Worm (Caenorhabditis elegans) whole organism, L2 larva: Measurements from ENCODE around the gene ugt-32.

Experiments used
- R02D3.7 ChIP-seq: fragments of 150-350 bp; optimal IDR thresholded peaks from 2 replicates; lab custom pipeline; 2014; ENCODE audit warnings: missing biosample characterization, missing genetic modification characterization
- ceh-82 ChIP-seq: fragments of 150-350 bp; optimal IDR thresholded peaks from 2 replicates; lab custom pipeline; 2014; ENCODE audit warnings: missing biosample characterization, missing genetic modification characterization
- elt-3 ChIP-seq: sonication (generic microtip); optimal IDR thresholded peaks from 2 replicates; lab custom pipeline; 2017; ENCODE audit warnings: missing biosample characterization, missing genetic modification characterization
- fos-1 ChIP-seq: fragments of 150-350 bp; optimal IDR thresholded peaks from 2 replicates; lab custom pipeline; 2014; ENCODE audit warnings: missing biosample characterization, missing genetic modification characterization
- lin-13 ChIP-seq: fragments of 150-350 bp; optimal IDR thresholded peaks from 2 replicates; lab custom pipeline; 2014; ENCODE audit warnings: missing biosample characterization, missing genetic modification reagents, missing genetic modification characterization
- mbf-1 ChIP-seq: sonication (generic microtip); optimal IDR thresholded peaks from 2 replicates; lab custom pipeline; 2017; ENCODE audit warnings: missing biosample characterization, missing genetic modification characterization
- nhr-129 ChIP-seq: fragments of 150-350 bp; optimal IDR thresholded peaks from 2 replicates; lab custom pipeline; 2014; ENCODE audit warnings: missing biosample characterization, missing genetic modification characterization
- nhr-237 ChIP-seq: fragments of 150-350 bp; optimal IDR thresholded peaks from 2 replicates; lab custom pipeline; 2014; ENCODE audit warnings: missing biosample characterization, missing genetic modification characterization
- nhr-6 ChIP-seq: fragments of 150-350 bp; optimal IDR thresholded peaks from 2 replicates; lab custom pipeline; 2014; ENCODE audit warnings: missing biosample characterization, missing genetic modification characterization
- skn-1 ChIP-seq: sonication (generic microtip); optimal IDR thresholded peaks from 2 replicates; lab custom pipeline; 2017; ENCODE audit warnings: missing biosample characterization, missing genetic modification characterization
- zag-1 ChIP-seq: fragments of 150-350 bp; optimal IDR thresholded peaks from 2 replicates; lab custom pipeline; 2014; ENCODE audit warnings: missing biosample characterization, missing genetic modification characterization

DNA sequence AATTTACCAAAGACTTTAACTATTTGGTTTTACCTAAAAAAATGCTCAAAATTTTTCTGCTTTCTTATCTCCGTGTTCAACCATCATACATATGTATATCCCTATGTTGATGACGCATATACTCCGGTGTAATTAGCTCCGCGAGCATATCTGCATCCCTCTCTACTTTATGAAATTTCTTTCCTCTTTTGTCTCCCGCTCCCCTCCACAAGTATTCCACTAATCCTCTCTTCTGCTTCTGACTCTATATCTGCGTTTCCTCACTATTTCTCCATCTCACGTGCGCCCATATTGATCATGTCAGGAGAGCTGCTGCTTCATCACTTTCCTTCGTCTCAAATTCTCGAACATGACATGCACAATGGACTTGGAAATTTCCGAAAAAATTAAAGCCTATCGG lies 28.9 kb downstream of the ugt-32 start, which contains the start of gene H10D18.1:
- TF ChIP-seq R02D3.7 (tag; lab: Kevin White, UChicago) (no peak), fos-1 (tag; lab: Kevin White, UChicago) (no peak), zag-1 (tag; lab: Kevin White, UChicago) (no peak), skn-1 (tag; lab: Kevin White, UChicago) (no peak), nhr-129 (tag; lab: Kevin White, UChicago) (peak; percentile 5), mbf-1 (no peak), nhr-237 (tag; lab: Kevin White, UChicago) (no peak), ceh-82 (no peak), nhr-6 (no peak), lin-13 (GFP tag; lab: Kevin White, UChicago) (no peak), elt-3 (tag; lab: Kevin White, UChicago) (no peak)
